Worm (Caenorhabditis elegans) whole organism, L2 larva: Measurements from ENCODE around the gene trm-1.

Experiments used
- F13H6.1 ChIP-seq: sonication (generic microtip); optimal IDR thresholded peaks from 2 replicates; lab custom pipeline; 2016; ENCODE audit warnings: missing genetic modification characterization, missing compliant biosample characterization
- nhr-21 ChIP-seq: fragments of 150-350 bp; optimal IDR thresholded peaks from 2 replicates; lab custom pipeline; 2014; ENCODE audit warnings: missing biosample characterization, missing genetic modification characterization
- unc-39 ChIP-seq: fragments of 150-350 bp; optimal IDR thresholded peaks from 2 replicates; lab custom pipeline; 2014; ENCODE audit warnings: missing biosample characterization, missing genetic modification characterization

ce11 chrV:14185438-14185837, at the start of gene trm-1, which contains the start of gene ints-2:
- TF ChIP-seq unc-39 (tag; lab: Kevin White, UChicago) (no peak), F13H6.1 (peak; percentile 45), nhr-21 (tag; lab: Kevin White, UChicago) (no peak)
